Worm (Caenorhabditis elegans) whole organism, young adult: Measurements from ENCODE around the gene acer-1.

Experiments used
- B0336.3 ChIP-seq: fragments of 200-800 bp; sonication (Bioruptor generic); IDR thresholded peaks from 2 replicates; pipeline ENCODE4 v1.3.6; 2022; ENCODE audit warnings: missing genetic modification characterization, missing compliant biosample characterization
- F22D6.2 ChIP-seq: sonication (generic microtip); optimal IDR thresholded peaks from 2 replicates; lab custom pipeline; 2016; ENCODE audit warnings: mild to moderate bottlenecking, missing genetic modification characterization, missing compliant biosample characterization
- F23B12.7 ChIP-seq: sonication (generic microtip); optimal IDR thresholded peaks from 2 replicates; lab custom pipeline; 2017; ENCODE audit warnings: missing genetic modification characterization, mild to moderate bottlenecking, missing compliant biosample characterization, antibody characterized with exemption, moderate library complexity; ENCODE audit not compliant: insufficient read depth
- F37B4.10 ChIP-seq: fragments of 200-800 bp; sonication (Bioruptor generic); IDR thresholded peaks from 2 replicates; pipeline ENCODE4 v1.3.6; 2022; ENCODE audit warnings: missing genetic modification characterization, missing compliant biosample characterization
- F52B5.7 ChIP-seq: sonication (generic microtip); optimal IDR thresholded peaks from 2 replicates; lab custom pipeline; 2016; ENCODE audit warnings: mild to moderate bottlenecking, missing genetic modification characterization, missing compliant biosample characterization
- T07F8.4 ChIP-seq: sonication (generic microtip); optimal IDR thresholded peaks from 2 replicates; lab custom pipeline; 2016; ENCODE audit warnings: mild to moderate bottlenecking, missing genetic modification characterization, moderate library complexity, missing compliant biosample characterization
- ZK185.1 ChIP-seq: sonication (generic microtip); optimal IDR thresholded peaks from 2 replicates; lab custom pipeline; 2016; ENCODE audit warnings: mild to moderate bottlenecking, missing genetic modification characterization, missing compliant biosample characterization; ENCODE audit not compliant: poor library complexity, severe bottlenecking
- akir-1 ChIP-seq: fragments of 200-800 bp; sonication (Bioruptor generic); optimal IDR thresholded peaks from 2 replicates; lab custom pipeline; 2018; ENCODE audit warnings: mild to moderate bottlenecking, missing genetic modification characterization, moderate library complexity, missing compliant biosample characterization
- aptf-3 ChIP-seq: fragments of 200-800 bp; sonication (Bioruptor generic); IDR thresholded peaks from 2 replicates; pipeline ENCODE4 v1.3.6; 2022; ENCODE audit warnings: missing genetic modification characterization, missing compliant biosample characterization
- attf-5 ChIP-seq: fragments of 200-800 bp; sonication (Bioruptor generic); optimal IDR thresholded peaks from 2 replicates; lab custom pipeline; 2018; ENCODE audit warnings: mild to moderate bottlenecking, missing genetic modification characterization, missing compliant biosample characterization
- ccch-3 ChIP-seq: fragments of 200-800 bp; sonication (Bioruptor generic); optimal IDR thresholded peaks from 2 replicates; lab custom pipeline; 2018; ENCODE audit warnings: mild to moderate bottlenecking, missing genetic modification characterization, missing compliant biosample characterization
- cebp-1 ChIP-seq, 2 experiments: fragments of 200-800 bp in 1 of 2; sonication (Bioruptor generic) in 1 of 2; sonication (generic microtip) in 1 of 2; IDR thresholded peaks in 1 of 2; optimal IDR thresholded peaks in 1 of 2; 2 replicates each; pipeline versions ENCODE4 v1.3.6 to Lab custom; 2017 to 2022; ENCODE audit warnings: missing compliant biosample characterization in 2 of 2, missing genetic modification characterization in 2 of 2, mild to moderate bottlenecking in 1 of 2, missing genetic modification reagents in 1 of 2, moderate library complexity in 1 of 2
- ceh-100 ChIP-seq: fragments of 200-800 bp; sonication (Bioruptor generic); IDR thresholded peaks from 2 replicates; pipeline ENCODE4 v1.3.6; 2022; ENCODE audit warnings: missing genetic modification reagents, missing genetic modification characterization, missing compliant biosample characterization
- ceh-27 ChIP-seq: fragments of 200-800 bp; sonication (Bioruptor generic); optimal IDR thresholded peaks from 2 replicates; lab custom pipeline; 2018; ENCODE audit warnings: mild to moderate bottlenecking, missing genetic modification characterization, moderate library complexity, missing compliant biosample characterization
- ceh-91 ChIP-seq: fragments of 200-800 bp; sonication (Bioruptor generic); IDR thresholded peaks from 2 replicates; pipeline ENCODE4 v1.3.6; 2022; ENCODE audit warnings: missing genetic modification reagents, missing genetic modification characterization, missing compliant biosample characterization
- chd-7 ChIP-seq: sonication (generic microtip); optimal IDR thresholded peaks from 2 replicates; lab custom pipeline; 2016; ENCODE audit warnings: mild to moderate bottlenecking, missing genetic modification characterization, moderate library complexity, missing compliant biosample characterization
- egrh-3 ChIP-seq: fragments of 200-800 bp; sonication (Bioruptor generic); IDR thresholded peaks from 2 replicates; pipeline ENCODE4 v1.3.6; 2022; ENCODE audit warnings: missing genetic modification reagents, missing genetic modification characterization, missing compliant biosample characterization
- ekl-4 ChIP-seq: fragments of 200-800 bp; sonication (Bioruptor generic); IDR thresholded peaks from 2 replicates; pipeline ENCODE4 v1.3.6; 2022; ENCODE audit warnings: missing genetic modification reagents, missing genetic modification characterization, missing compliant biosample characterization
- fkh-3 ChIP-seq: sonication (generic microtip); optimal IDR thresholded peaks from 2 replicates; lab custom pipeline; 2016; ENCODE audit warnings: mild to moderate bottlenecking, missing genetic modification characterization, missing compliant biosample characterization
- let-607 ChIP-seq, 2 experiments: fragments of 200-800 bp in 1 of 2; sonication (Bioruptor generic) in 1 of 2; sonication (generic microtip) in 1 of 2; optimal IDR thresholded peaks; 2 replicates each; lab custom pipeline; 2016 to 2018; ENCODE audit warnings: mild to moderate bottlenecking in 2 of 2, missing compliant biosample characterization in 2 of 2, missing genetic modification characterization in 2 of 2, moderate library complexity in 2 of 2, missing genotype in 1 of 2
- lin-54 ChIP-seq: fragments of 200-800 bp; sonication (Bioruptor generic); optimal IDR thresholded peaks from 2 replicates; lab custom pipeline; 2018; ENCODE audit warnings: mild to moderate bottlenecking, missing genetic modification characterization, missing compliant biosample characterization
- lir-1 ChIP-seq: fragments of 200-800 bp; sonication (Bioruptor generic); conservative IDR thresholded peaks from 2 replicates; pipeline ENCODE4 v1.3.6; 2022; ENCODE audit warnings: missing genetic modification reagents, missing genetic modification characterization, missing compliant biosample characterization
- madf-10 ChIP-seq: sonication (generic microtip); optimal IDR thresholded peaks from 2 replicates; lab custom pipeline; 2016; ENCODE audit warnings: mild to moderate bottlenecking, missing genetic modification characterization, missing compliant biosample characterization
- madf-8 ChIP-seq: fragments of 200-800 bp; sonication (Bioruptor generic); conservative IDR thresholded peaks from 2 replicates; pipeline ENCODE4 v1.3.6; 2022; ENCODE audit warnings: missing genetic modification reagents, missing genetic modification characterization, missing compliant biosample characterization
- mel-28 ChIP-seq: sonication (generic microtip); optimal IDR thresholded peaks from 2 replicates; lab custom pipeline; 2016; ENCODE audit warnings: borderline replicate concordance, mild to moderate bottlenecking, missing genetic modification characterization, missing compliant biosample characterization
- nfyb-1 ChIP-seq: fragments of 200-800 bp; sonication (Bioruptor generic); IDR thresholded peaks from 2 replicates; pipeline ENCODE4 v1.3.6; 2022; ENCODE audit warnings: missing genetic modification reagents, missing genetic modification characterization, missing compliant biosample characterization
- nhr-120 ChIP-seq: fragments of 200-800 bp; sonication (Bioruptor generic); IDR thresholded peaks from 2 replicates; pipeline ENCODE4 v1.3.6; 2022; ENCODE audit warnings: missing genetic modification characterization, missing compliant biosample characterization
- repo-1 ChIP-seq: sonication (generic microtip); optimal IDR thresholded peaks from 2 replicates; lab custom pipeline; 2017; ENCODE audit warnings: mild to moderate bottlenecking, missing genetic modification characterization, missing compliant biosample characterization
- rpc-1 ChIP-seq, 2 experiments: fragments of 150-350 bp in 1 of 2; sonication (generic microtip) in 1 of 2; optimal IDR thresholded peaks; 2 replicates each; lab custom pipeline; 2014 to 2018; ENCODE audit warnings: missing biosample characterization in 1 of 2, missing genetic modification characterization in 1 of 2, missing genetic modification reagents in 1 of 2, missing genotype in 1 of 2
- snpc-3.4 ChIP-seq: sonication (generic microtip); optimal IDR thresholded peaks from 2 replicates; lab custom pipeline; 2017; ENCODE audit warnings: missing genetic modification characterization, mild to moderate bottlenecking, missing compliant biosample characterization, antibody characterized with exemption, moderate library complexity, missing genotype, missing genetic modification reagents
- unc-130 ChIP-seq: sonication (generic microtip); optimal IDR thresholded peaks from 2 replicates; lab custom pipeline; 2016; ENCODE audit warnings: missing genetic modification reagents, missing genetic modification characterization, missing compliant biosample characterization
- unc-62 ChIP-seq: fragments of 150-350 bp; optimal IDR thresholded peaks from 2 replicates; lab custom pipeline; 2014; ENCODE audit warnings: missing biosample characterization, missing genetic modification reagents, missing genetic modification characterization
- xnd-1 ChIP-seq: sonication (generic microtip); optimal IDR thresholded peaks from 2 replicates; lab custom pipeline; 2016; ENCODE audit warnings: missing genotype, missing genetic modification reagents, missing genetic modification characterization, missing compliant biosample characterization
- zfh-2 ChIP-seq: fragments of 200-800 bp; sonication (Bioruptor generic); conservative IDR thresholded peaks from 2 replicates; pipeline ENCODE4 v1.3.6; 2022; ENCODE audit warnings: missing genetic modification reagents, missing genetic modification characterization, missing compliant biosample characterization

acer-1 gene

ce11 chrII:6853059-6853466, 37.1 kb downstream of the acer-1 start (continued):
- peak in 1 of 2 experiments; percentile 27 for TF ChIP-seq let-607 (tag; optimal IDR thresholded peaks at IDR 0.05; lab: Kevin White, UChicago)
- TF ChIP-seq zfh-2, result peak; percentile 77
- no peak for TF ChIP-seq repo-1 (tag; lab: Kevin White, UChicago)
- 0 out of 2 replicates have a peak, but pooled peaks have one; percentile 55 for TF ChIP-seq F37B4.10 (GFP tag; lab: Robert Waterston, UW)
- peak; percentile 68 for TF ChIP-seq madf-10
- no peak for TF ChIP-seq ccch-3 (GFP tag; lab: Kevin White, UChicago)
- peak; percentile 48 for TF ChIP-seq fkh-3 (tag; lab: Kevin White, UChicago)
- TF ChIP-seq attf-5, result peak; percentile 16
- TF ChIP-seq ekl-4, result 0 out of 2 replicates have a peak, but pooled peaks have one; percentile 9
- no peak for TF ChIP-seq madf-8 (GFP tag; lab: Robert Waterston, UW)
- TF ChIP-seq ceh-27 (GFP tag; lab: Kevin White, UChicago), result peak; percentile 65
- TF ChIP-seq lir-1 (GFP tag; lab: Robert Waterston, UW), result 0 out of 2 replicates have a peak, but pooled peaks have one; percentile 7
- TF ChIP-seq unc-130, result no peak
- peak; percentile 74 for TF ChIP-seq F52B5.7 (tag; lab: Kevin White, UChicago)
- TF ChIP-seq egrh-3 (GFP tag; lab: Robert Waterston, UW), result peak; percentile 64
- peak; percentile 82 for TF ChIP-seq ZK185.1 (tag; lab: Kevin White, UChicago)
- TF ChIP-seq ceh-100 (GFP tag; lab: Robert Waterston, UW), result peak; percentile 26; the same call in 1 of the 2 replicates
- peak; percentile 28 for TF ChIP-seq snpc-3.4 (tag; lab: Kevin White, UChicago)
- peak; percentile 60 for TF ChIP-seq lin-54 (GFP tag; lab: Kevin White, UChicago)
- TF ChIP-seq B0336.3 (GFP tag; lab: Robert Waterston, UW), result peak; percentile 77
- peak; percentile 67 for TF ChIP-seq rpc-1 (optimal IDR thresholded peaks at IDR 0.05; lab: Kevin White, UChicago)
- TF ChIP-seq rpc-1 (tag; optimal IDR thresholded peaks at IDR 0.05; lab: Kevin White, UChicago), result peak; percentile 74
- peak; percentile 40; the same call in 1 of the 2 replicates for TF ChIP-seq ceh-91 (GFP tag; lab: Robert Waterston, UW)
- no peak; the same call in 1 of the 2 replicates for TF ChIP-seq aptf-3
- no peak for TF ChIP-seq cebp-1 (GFP tag; IDR thresholded peaks at IDR 0.05; lab: Robert Waterston, UW)
- peak; percentile 72 for TF ChIP-seq cebp-1 (tag; optimal IDR thresholded peaks at IDR 0.05; lab: Kevin White, UChicago)
- TF ChIP-seq xnd-1 (tag; lab: Kevin White, UChicago), result peak; percentile 2
- TF ChIP-seq nhr-120 (GFP tag; lab: Robert Waterston, UW), result no peak
- no peak for TF ChIP-seq F23B12.7 (tag; lab: Kevin White, UChicago)

- TF ChIP-seq nfyb-1 (no peak), egrh-3 (GFP tag; lab: Robert Waterston, UW) (no peak), cebp-1 (GFP tag; IDR thresholded peaks at IDR 0.05; lab: Robert Waterston, UW) (no peak), cebp-1 (tag; optimal IDR thresholded peaks at IDR 0.05; lab: Kevin White, UChicago) (no peak), mel-28 (no peak), repo-1 (tag; lab: Kevin White, UChicago) (no peak), akir-1 (GFP tag; lab: Kevin White, UChicago) (no peak), F22D6.2 (tag; lab: Kevin White, UChicago) (no peak), rpc-1 (optimal IDR thresholded peaks at IDR 0.05; lab: Kevin White, UChicago) (no peak), rpc-1 (tag; optimal IDR thresholded peaks at IDR 0.05; lab: Kevin White, UChicago) (no peak), unc-62 (GFP tag; lab: Kevin White, UChicago) (no peak), chd-7 (no peak), T07F8.4 (tag; lab: Kevin White, UChicago) (no peak)
Observed at ce11 chrII:6851938-6852337, 38.3 kb downstream of the acer-1 start, which contains the start of gene C04A2.15. TSS of gene C04A2.15 (plus strand) at chrII:6852236.
